Fruit fly (Drosophila melanogaster) Kc167 (cell line): ENCODE data around the gene CG15754.

ENCODE experiments used
- Myc ChIP-seq: fragments of >200 bp; optimal IDR thresholded peaks from 2 replicates; lab custom pipeline; 2017; ENCODE audit warnings: missing external identifiers
- Sin3A ChIP-seq: fragments of >200 bp; optimal IDR thresholded peaks from 2 replicates; lab custom pipeline; 2018; ENCODE audit warnings: missing external identifiers
- h ChIP-seq: fragments of >200 bp; optimal IDR thresholded peaks from 3 replicates; lab custom pipeline; 2018; ENCODE audit warnings: missing external identifiers
- insv ChIP-seq: fragments of >200 bp; optimal IDR thresholded peaks from 3 replicates; lab custom pipeline; 2018; ENCODE audit warnings: missing external identifiers
- psq ChIP-seq: fragments of >200 bp; optimal IDR thresholded peaks from 2 replicates; lab custom pipeline; 2017; ENCODE audit warnings: missing external identifiers
- ttk ChIP-seq: sonication (Bioruptor generic); optimal IDR thresholded peaks from 2 replicates; lab custom pipeline; 2017; ENCODE audit warnings: missing external identifiers

The CG15754 gene

dm6 chrX:13561371-13561770, 33.6 kb downstream of the CG15754 start, which contains the start of gene CG32633:
CG32633 (plus strand) TSS chrX:13561671.
- TF ChIP-seq h (lab: Kevin White, UChicago) (no peak), Myc (lab: Kevin White, UChicago) (no peak), ttk (lab: Kevin White, UChicago) (no peak), insv (lab: Kevin White, UChicago) (no peak), psq (lab: Kevin White, UChicago) (no peak), Sin3A (lab: Kevin White, UChicago) (no peak)

- no peak for TF ChIP-seq h (lab: Kevin White, UChicago)
- no peak for TF ChIP-seq psq (lab: Kevin White, UChicago)
- no peak for TF ChIP-seq Sin3A (lab: Kevin White, UChicago)
- TF ChIP-seq ttk (lab: Kevin White, UChicago), result no peak
Measured at dm6 chrX:13563042-13563441, 35.2 kb downstream of the CG15754 start.

dm6 chrX:13563483-13564443, 36.0 kb downstream of the CG15754 start, which contains the start of the genes CG46311 and Tpst:
CG46311 (plus strand) TSS chrX:13563823.
Tpst (plus strand) TSS chrX:13563823.
- no peak for TF ChIP-seq Myc (lab: Kevin White, UChicago)

- TF ChIP-seq ttk (lab: Kevin White, UChicago) (no peak), Myc (lab: Kevin White, UChicago) (no peak), Sin3A (lab: Kevin White, UChicago) (no peak), h (lab: Kevin White, UChicago) (no peak), insv (lab: Kevin White, UChicago) (no peak), psq (lab: Kevin White, UChicago) (no peak)
Measured at dm6 chrX:13565490-13566156, 37.8 kb downstream of the CG15754 start.

- no peak for TF ChIP-seq insv (lab: Kevin White, UChicago)
- TF ChIP-seq h (lab: Kevin White, UChicago), result no peak
- no peak for TF ChIP-seq psq (lab: Kevin White, UChicago)
- TF ChIP-seq ttk (lab: Kevin White, UChicago), result no peak
- TF ChIP-seq Sin3A (lab: Kevin White, UChicago), result no peak
- TF ChIP-seq Myc (lab: Kevin White, UChicago), result no peak
Measured at dm6 chrX:13568127-13568526, 40.3 kb downstream of the CG15754 start.

- no peak for TF ChIP-seq Sin3A (lab: Kevin White, UChicago)
- TF ChIP-seq Myc (lab: Kevin White, UChicago), result no peak
- TF ChIP-seq insv (lab: Kevin White, UChicago), result no peak
- no peak for TF ChIP-seq psq (lab: Kevin White, UChicago)
- TF ChIP-seq h (lab: Kevin White, UChicago), result no peak
- no peak for TF ChIP-seq ttk (lab: Kevin White, UChicago)
Measured at dm6 chrX:13568841-13569240, 41.0 kb downstream of the CG15754 start.

- TF ChIP-seq Sin3A (lab: Kevin White, UChicago) (no peak), insv (lab: Kevin White, UChicago) (no peak), ttk (lab: Kevin White, UChicago) (no peak)
Measured at dm6 chrX:13570255-13570654, 42.4 kb downstream of the CG15754 start.

dm6 chrX:13572382-13572781, 44.6 kb downstream of the CG15754 start:
- TF ChIP-seq ttk (lab: Kevin White, UChicago) (no peak), psq (lab: Kevin White, UChicago) (no peak), h (lab: Kevin White, UChicago) (no peak), Myc (lab: Kevin White, UChicago) (no peak), insv (lab: Kevin White, UChicago) (no peak), Sin3A (lab: Kevin White, UChicago) (no peak)
